Worm (Caenorhabditis elegans): ENCODE measurements around the gene srx-9.

srx-9 gene

DNA sequence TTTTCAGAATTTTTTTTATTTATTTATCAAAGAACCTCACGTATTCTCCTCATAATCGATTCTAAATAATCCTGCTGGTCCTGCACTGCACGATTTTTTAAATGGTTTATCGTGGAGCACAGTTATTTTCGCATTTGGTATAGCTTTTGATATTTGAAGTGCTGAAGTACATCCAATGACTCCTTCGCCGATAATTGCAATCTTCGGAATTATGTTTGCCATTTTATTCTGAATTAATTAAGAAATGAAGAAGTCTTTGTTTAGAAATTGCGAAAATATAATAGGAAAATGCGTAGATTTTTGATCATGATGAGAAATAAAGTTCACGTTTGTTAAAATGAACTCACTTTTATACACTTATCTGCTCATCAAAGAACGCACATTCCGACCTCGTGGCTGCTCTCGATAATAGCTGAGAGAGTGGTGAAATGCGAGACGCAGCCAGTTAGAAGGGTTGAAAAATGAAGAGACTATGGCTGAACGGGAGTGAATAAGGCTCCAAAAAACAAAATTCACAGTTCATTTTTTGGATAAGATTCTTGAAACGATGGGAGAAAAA is 39.6 kb upstream of the srx-9 start:
- TF ChIP-seq ref-1 (GFP tag; conservative IDR thresholded peaks at IDR 0.05): no peak
- TF ChIP-seq klf-2 (GFP tag; conservative IDR thresholded peaks at IDR 0.05): no peak
- TF ChIP-seq flt-1 (GFP tag; IDR thresholded peaks at IDR 0.05): no peak
- no peak for TF ChIP-seq cog-1 (tag; optimal IDR thresholded peaks at IDR 0.05)
- no peak for TF ChIP-seq med-1 (GFP tag; optimal IDR thresholded peaks at IDR 0.05; ENCODE audit: insufficient read depth)
- TF ChIP-seq ztf-29 (GFP tag; IDR thresholded peaks at IDR 0.05): no peak
- TF ChIP-seq T22C8.4 (GFP tag; IDR thresholded peaks at IDR 0.05): no peak
- no peak for TF ChIP-seq tab-1 (GFP tag; IDR thresholded peaks at IDR 0.05)
- TF ChIP-seq ztf-23 (GFP tag; IDR thresholded peaks at IDR 0.05): no peak

DNA sequence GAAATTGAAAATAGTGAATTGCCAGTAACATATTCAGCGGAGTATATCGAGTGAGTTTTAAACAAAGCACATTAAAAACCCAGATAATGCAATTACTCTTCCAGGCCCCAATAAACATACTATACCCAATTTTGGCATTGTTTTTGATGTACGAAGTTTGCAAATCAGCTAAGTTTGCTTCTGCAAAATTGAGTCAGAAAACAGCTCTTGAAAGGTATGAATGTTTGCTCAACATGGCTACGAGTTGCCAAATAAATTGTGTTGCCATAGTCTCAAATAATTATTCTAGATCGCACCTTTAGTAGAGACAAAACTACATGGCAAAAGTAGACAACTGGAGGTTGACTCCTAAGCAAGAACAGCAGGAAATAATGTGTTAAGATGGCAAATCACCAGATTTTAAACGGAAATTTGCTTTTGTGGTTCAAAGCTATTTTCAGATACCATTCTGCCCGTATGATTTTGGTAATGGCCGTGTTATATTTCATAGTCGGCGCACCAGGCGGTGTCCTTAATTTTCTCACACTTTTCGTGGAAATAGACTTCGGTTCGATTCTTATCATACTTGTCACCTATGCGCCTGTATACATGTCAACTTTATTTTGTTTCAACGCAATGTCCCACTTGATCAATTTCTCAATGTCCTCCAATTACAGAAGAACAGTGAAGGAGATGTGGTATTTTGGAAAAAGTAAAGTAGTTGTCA is 37.3 kb upstream of the srx-9 start:
- TF ChIP-seq klf-2 (GFP tag; conservative IDR thresholded peaks at IDR 0.05): no peak
- no peak for TF ChIP-seq tab-1 (GFP tag; IDR thresholded peaks at IDR 0.05)

DNA sequence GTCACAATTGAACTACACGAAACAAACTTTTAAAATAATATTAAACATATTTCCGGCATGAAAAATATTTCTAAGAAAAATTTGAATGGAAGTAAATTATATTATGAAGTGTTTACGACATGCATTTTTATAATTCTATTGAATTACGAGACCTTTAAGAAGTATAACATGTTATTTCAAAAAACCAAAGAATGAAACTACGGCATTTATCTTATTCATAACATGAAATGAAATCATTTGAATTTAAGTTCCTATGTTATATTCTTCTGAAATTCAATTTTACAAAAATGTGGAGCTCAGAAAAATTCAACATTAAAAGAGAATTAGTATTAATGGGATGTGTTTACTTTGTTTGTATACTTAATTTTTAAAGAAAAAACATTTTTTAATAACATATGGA is 35.8 kb upstream of the srx-9 start, which contains the start of gene srw-71:
TSS of gene srw-71 (minus strand) at position 101 of the 400 bp plus-strand sequence.
- TF ChIP-seq klf-2 (GFP tag; conservative IDR thresholded peaks at IDR 0.05) (no peak), T22C8.4 (GFP tag; IDR thresholded peaks at IDR 0.05) (no peak), med-1 (GFP tag; optimal IDR thresholded peaks at IDR 0.05; ENCODE audit: insufficient read depth) (no peak), ref-1 (GFP tag; conservative IDR thresholded peaks at IDR 0.05) (no peak), cog-1 (tag; optimal IDR thresholded peaks at IDR 0.05) (no peak), ztf-23 (GFP tag; IDR thresholded peaks at IDR 0.05) (no peak), tab-1 (GFP tag; IDR thresholded peaks at IDR 0.05) (no peak), ztf-29 (GFP tag; IDR thresholded peaks at IDR 0.05) (no peak), flt-1 (GFP tag; IDR thresholded peaks at IDR 0.05) (no peak)

DNA sequence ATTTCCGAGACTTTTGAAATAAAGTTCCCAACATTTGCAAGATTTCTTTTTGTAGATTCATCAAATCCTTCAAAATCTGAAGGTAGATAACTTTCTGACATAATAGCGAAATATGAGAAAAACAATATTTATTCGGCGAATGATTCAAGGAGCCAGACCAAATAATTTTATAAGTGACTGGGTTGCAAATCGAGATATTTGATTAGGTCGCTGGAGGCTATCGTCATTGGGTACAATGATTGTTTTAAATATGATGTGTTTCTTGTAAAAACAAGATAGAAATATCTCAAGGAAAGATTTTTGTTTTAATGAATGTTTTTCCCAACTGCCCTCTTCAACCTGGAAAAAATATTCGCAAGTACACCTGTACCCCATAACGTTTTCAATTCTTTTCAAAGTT is 33.6 kb upstream of the srx-9 start, which contains the start of gene srw-69:
TSS of gene srw-69 (minus strand) at position 101 of the 400 bp plus-strand sequence.
- TF ChIP-seq ztf-23 (GFP tag; IDR thresholded peaks at IDR 0.05): no peak
- TF ChIP-seq T22C8.4 (GFP tag; IDR thresholded peaks at IDR 0.05): no peak
- no peak for TF ChIP-seq klf-2 (GFP tag; conservative IDR thresholded peaks at IDR 0.05)
- TF ChIP-seq ztf-29 (GFP tag; IDR thresholded peaks at IDR 0.05): no peak
- no peak for TF ChIP-seq cog-1 (tag; optimal IDR thresholded peaks at IDR 0.05)
- no peak for TF ChIP-seq med-1 (GFP tag; optimal IDR thresholded peaks at IDR 0.05; ENCODE audit: insufficient read depth)
- TF ChIP-seq tab-1 (GFP tag; IDR thresholded peaks at IDR 0.05): no peak
- no peak for TF ChIP-seq flt-1 (GFP tag; IDR thresholded peaks at IDR 0.05)
- no peak for TF ChIP-seq ref-1 (GFP tag; conservative IDR thresholded peaks at IDR 0.05)

ce11 chrV:7426594-7426993 is 31.3 kb upstream of the srx-9 start, which contains the start of gene srw-68:
Gene srw-68 (minus strand): TSS chrV:7426694.
- TF ChIP-seq flt-1 (GFP tag; IDR thresholded peaks at IDR 0.05): no peak
- no peak for TF ChIP-seq ztf-23 (GFP tag; IDR thresholded peaks at IDR 0.05)
- no peak for TF ChIP-seq klf-2 (GFP tag; conservative IDR thresholded peaks at IDR 0.05)
- TF ChIP-seq T22C8.4 (GFP tag; IDR thresholded peaks at IDR 0.05): no peak
- no peak for TF ChIP-seq cog-1 (tag; optimal IDR thresholded peaks at IDR 0.05)
- no peak for TF ChIP-seq ztf-29 (GFP tag; IDR thresholded peaks at IDR 0.05)
- no peak for TF ChIP-seq tab-1 (GFP tag; IDR thresholded peaks at IDR 0.05)
- TF ChIP-seq med-1 (GFP tag; optimal IDR thresholded peaks at IDR 0.05; ENCODE audit: insufficient read depth): no peak
- no peak for TF ChIP-seq ref-1 (GFP tag; conservative IDR thresholded peaks at IDR 0.05)

DNA sequence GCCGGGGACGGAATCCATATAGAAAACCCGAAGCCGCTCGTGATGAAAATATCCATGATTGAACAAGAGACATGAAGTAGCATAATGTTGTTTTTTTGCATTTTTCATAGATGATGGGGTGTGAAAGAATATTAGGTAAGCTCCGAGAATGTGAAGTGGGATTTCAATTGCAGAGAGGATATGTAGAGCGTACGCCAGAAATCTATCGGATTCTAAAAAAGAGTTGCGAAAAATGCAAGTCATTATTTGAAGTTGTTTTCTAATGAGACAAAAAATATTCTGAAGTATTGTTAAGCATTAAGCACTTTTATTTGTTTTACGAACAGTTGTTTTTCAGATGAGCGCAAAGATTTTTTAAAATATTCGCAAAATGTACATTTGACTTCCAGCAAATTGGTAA is 29.1 kb upstream of the srx-9 start, which contains the start of gene F18E3.10:
TSS of gene F18E3.10 (minus strand) at position 101 of the 400 bp plus-strand sequence.
- no peak for TF ChIP-seq med-1 (GFP tag; optimal IDR thresholded peaks at IDR 0.05; ENCODE audit: insufficient read depth)
- TF ChIP-seq klf-2 (GFP tag; conservative IDR thresholded peaks at IDR 0.05): no peak
- no peak for TF ChIP-seq ztf-29 (GFP tag; IDR thresholded peaks at IDR 0.05)
- TF ChIP-seq flt-1 (GFP tag; IDR thresholded peaks at IDR 0.05): no peak
- no peak for TF ChIP-seq T22C8.4 (GFP tag; IDR thresholded peaks at IDR 0.05)
- no peak for TF ChIP-seq ztf-23 (GFP tag; IDR thresholded peaks at IDR 0.05)
- TF ChIP-seq ref-1 (GFP tag; conservative IDR thresholded peaks at IDR 0.05): no peak
- TF ChIP-seq tab-1 (GFP tag; IDR thresholded peaks at IDR 0.05): no peak
- TF ChIP-seq cog-1 (tag; optimal IDR thresholded peaks at IDR 0.05): no peak

DNA sequence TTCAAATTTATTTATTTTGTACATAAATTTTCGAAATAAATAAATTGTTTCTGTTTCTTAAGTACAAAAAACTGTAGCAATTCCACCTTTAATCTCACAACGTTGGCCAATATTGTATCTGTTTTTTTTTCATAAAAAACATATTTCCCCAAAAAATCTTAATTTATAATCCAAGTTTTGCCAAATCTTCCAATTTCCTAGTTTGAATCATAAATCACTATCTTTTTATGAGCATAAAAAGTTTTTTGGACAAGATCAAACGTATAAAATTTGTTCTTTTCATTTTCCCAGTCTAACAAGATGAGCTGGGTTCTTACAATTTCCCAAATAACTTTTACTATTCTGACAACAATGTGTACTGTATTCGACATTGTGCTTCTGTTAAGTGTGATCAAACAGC is 24.9 kb upstream of the srx-9 start, which contains the start of gene srxa-4:
TSS of gene srxa-4 (plus strand) at position 301 of the 400 bp plus-strand sequence.
- TF ChIP-seq med-1 (GFP tag; optimal IDR thresholded peaks at IDR 0.05; ENCODE audit: insufficient read depth) (no peak), T22C8.4 (GFP tag; IDR thresholded peaks at IDR 0.05) (no peak), cog-1 (tag; optimal IDR thresholded peaks at IDR 0.05) (no peak), ref-1 (GFP tag; conservative IDR thresholded peaks at IDR 0.05) (no peak), tab-1 (GFP tag; IDR thresholded peaks at IDR 0.05) (no peak), klf-2 (GFP tag; conservative IDR thresholded peaks at IDR 0.05) (no peak), flt-1 (GFP tag; IDR thresholded peaks at IDR 0.05) (no peak), ztf-23 (GFP tag; IDR thresholded peaks at IDR 0.05) (no peak), ztf-29 (GFP tag; IDR thresholded peaks at IDR 0.05) (no peak)

DNA sequence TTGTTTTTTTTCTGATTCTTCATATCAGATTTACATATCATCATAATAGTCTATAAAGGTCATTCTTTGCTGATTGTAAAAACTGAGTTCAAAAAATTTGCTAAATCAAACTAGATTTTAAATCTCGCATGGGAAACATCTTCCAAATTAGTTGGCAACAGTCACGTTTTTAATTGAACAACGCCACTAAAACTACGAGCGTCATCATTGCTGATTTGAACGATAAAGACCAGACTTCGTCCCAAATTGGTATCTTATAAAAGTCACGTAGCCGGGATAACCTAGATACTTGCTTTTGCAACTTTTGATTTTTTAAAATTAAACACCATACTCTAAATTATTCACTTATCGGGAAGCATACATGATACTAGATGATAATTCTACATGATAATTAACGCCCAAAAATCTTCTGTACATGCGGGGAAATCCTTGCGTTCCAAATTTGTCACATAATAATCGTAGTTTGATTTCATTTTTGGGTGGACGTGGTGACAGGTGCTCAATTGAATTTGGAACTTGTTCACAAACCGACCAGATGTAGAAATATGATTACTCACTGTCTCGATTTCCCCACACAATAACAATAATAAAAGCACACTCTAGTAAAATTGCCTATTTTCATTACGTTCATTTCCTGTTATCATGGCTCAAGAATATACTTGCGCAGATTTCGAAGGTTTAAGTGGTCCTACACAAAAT is 21.9 kb upstream of the srx-9 start, which contains the start of gene srw-67:
TSS of gene srw-67 (plus strand) at position 643 of the 699 bp plus-strand sequence.
- TF ChIP-seq flt-1 (GFP tag; IDR thresholded peaks at IDR 0.05): no peak
- no peak for TF ChIP-seq klf-2 (GFP tag; conservative IDR thresholded peaks at IDR 0.05)
- no peak for TF ChIP-seq ztf-29 (GFP tag; IDR thresholded peaks at IDR 0.05)
- no peak for TF ChIP-seq cog-1 (tag; optimal IDR thresholded peaks at IDR 0.05)
- no peak for TF ChIP-seq ref-1 (GFP tag; conservative IDR thresholded peaks at IDR 0.05)
- no peak for TF ChIP-seq med-1 (GFP tag; optimal IDR thresholded peaks at IDR 0.05; ENCODE audit: insufficient read depth)
- no peak for TF ChIP-seq ztf-23 (GFP tag; IDR thresholded peaks at IDR 0.05)
- no peak for TF ChIP-seq T22C8.4 (GFP tag; IDR thresholded peaks at IDR 0.05)
- TF ChIP-seq tab-1 (GFP tag; IDR thresholded peaks at IDR 0.05): no peak

DNA sequence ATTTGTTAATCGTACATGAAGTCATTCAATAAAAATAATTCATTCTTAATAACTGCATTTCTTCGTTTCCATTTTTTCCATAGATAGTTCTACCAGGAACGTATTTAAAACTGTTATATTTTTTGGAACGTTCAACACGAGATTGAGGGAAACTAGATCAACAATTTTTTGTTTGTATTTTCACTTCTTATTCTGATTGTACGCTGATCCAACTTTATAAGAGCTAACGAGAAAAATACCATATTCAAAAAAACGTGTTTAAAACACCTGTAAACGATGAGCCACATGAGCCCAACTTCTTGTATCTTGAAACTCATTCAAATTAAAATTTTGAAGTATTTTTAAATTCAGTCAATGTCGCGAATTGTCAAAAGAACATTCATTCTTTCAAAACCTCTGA is 21.3 kb upstream of the srx-9 start:
- TF ChIP-seq med-1 (GFP tag; optimal IDR thresholded peaks at IDR 0.05; ENCODE audit: insufficient read depth) (no peak), tab-1 (GFP tag; IDR thresholded peaks at IDR 0.05) (no peak), flt-1 (GFP tag; IDR thresholded peaks at IDR 0.05) (no peak), klf-2 (GFP tag; conservative IDR thresholded peaks at IDR 0.05) (no peak), ref-1 (GFP tag; conservative IDR thresholded peaks at IDR 0.05) (no peak), T22C8.4 (GFP tag; IDR thresholded peaks at IDR 0.05) (no peak), ztf-29 (GFP tag; IDR thresholded peaks at IDR 0.05) (no peak), ztf-23 (GFP tag; IDR thresholded peaks at IDR 0.05) (no peak), cog-1 (tag; optimal IDR thresholded peaks at IDR 0.05) (no peak)
